Fruit fly (Drosophila melanogaster) whole organism, prepupa: ENCODE data around the gene CG31301.

ENCODE experiments used
- Blimp-1 ChIP-seq: fragments of 200-800 bp; sonication (Bioruptor generic); optimal IDR thresholded peaks from 3 replicates; lab custom pipeline; 2017; ENCODE audit warnings: missing biosample characterization, missing genetic modification characterization, mild to moderate bottlenecking, moderate library complexity, missing genetic modification reagents
- CG11294 ChIP-seq: fragments of 200-800 bp; sonication (Bioruptor generic); IDR thresholded peaks from 2 replicates; pipeline ENCODE4 v1.3.6; 2022; ENCODE audit warnings: missing biosample characterization, missing genetic modification characterization
- CG11762 ChIP-seq: fragments of 200-800 bp; sonication (Bioruptor generic); optimal IDR thresholded peaks from 3 replicates; lab custom pipeline; 2016; ENCODE audit warnings: missing biosample characterization, missing genetic modification characterization; ENCODE audit not compliant: insufficient read depth
- CG11902 ChIP-seq: fragments of 200-800 bp; sonication (Bioruptor generic); optimal IDR thresholded peaks from 3 replicates; lab custom pipeline; 2016; ENCODE audit warnings: missing biosample characterization, missing genetic modification characterization
- CG15336 ChIP-seq: fragments of 200-800 bp; sonication (Bioruptor generic); IDR thresholded peaks from 2 replicates; pipeline ENCODE4 v1.3.6; 2022; ENCODE audit warnings: missing biosample characterization, missing genetic modification characterization
- CG1621 ChIP-seq: fragments of 200-800 bp; sonication (Bioruptor generic); optimal IDR thresholded peaks from 3 replicates; lab custom pipeline; 2018; ENCODE audit warnings: missing biosample characterization, mild to moderate bottlenecking, missing genetic modification characterization
- CG31627 ChIP-seq: fragments of 200-800 bp; sonication (Bioruptor generic); optimal IDR thresholded peaks from 3 replicates; lab custom pipeline; 2016; ENCODE audit warnings: missing biosample characterization, missing genetic modification characterization
- CG4318 ChIP-seq: fragments of 200-800 bp; sonication (Bioruptor generic); optimal IDR thresholded peaks from 3 replicates; lab custom pipeline; 2017; ENCODE audit warnings: missing biosample characterization, mild to moderate bottlenecking, missing genetic modification characterization
- CG6163 ChIP-seq: fragments of 200-800 bp; sonication (Bioruptor generic); IDR thresholded peaks from 3 replicates; pipeline ENCODE4 v1.3.6; 2022; ENCODE audit warnings: missing biosample characterization, missing genetic modification characterization
- CG6276 ChIP-seq: fragments of 200-800 bp; sonication (Bioruptor generic); optimal IDR thresholded peaks from 2 replicates; lab custom pipeline; 2017; ENCODE audit warnings: missing biosample characterization, mild to moderate bottlenecking, missing genetic modification characterization
- CG6808 ChIP-seq: fragments of 200-800 bp; sonication (Bioruptor generic); optimal IDR thresholded peaks from 3 replicates; lab custom pipeline; 2017; ENCODE audit warnings: missing biosample characterization, missing genetic modification characterization, mild to moderate bottlenecking, moderate library complexity, missing genetic modification reagents
- CG6854 ChIP-seq: fragments of 200-800 bp; sonication (Bioruptor generic); optimal IDR thresholded peaks from 2 replicates; lab custom pipeline; 2017; ENCODE audit warnings: missing biosample characterization, mild to moderate bottlenecking, missing genetic modification characterization
- CG7368 ChIP-seq: fragments of 200-800 bp; sonication (Bioruptor generic); optimal IDR thresholded peaks from 3 replicates; lab custom pipeline; 2016; ENCODE audit warnings: missing biosample characterization, missing genetic modification characterization
- CG8119 ChIP-seq: fragments of 200-800 bp; sonication (Bioruptor generic); IDR thresholded peaks from 3 replicates; pipeline ENCODE4 v1.3.6; 2022; ENCODE audit warnings: missing biosample characterization, missing genetic modification characterization
- CG8319 ChIP-seq: fragments of 200-800 bp; sonication (Bioruptor generic); optimal IDR thresholded peaks from 3 replicates; lab custom pipeline; 2016; ENCODE audit warnings: missing biosample characterization, missing genetic modification characterization
- CG8632 ChIP-seq: fragments of 200-800 bp; sonication (Bioruptor generic); optimal IDR thresholded peaks from 3 replicates; lab custom pipeline; 2016; ENCODE audit warnings: missing biosample characterization, missing genetic modification characterization
- CG9139 ChIP-seq: fragments of 200-800 bp; sonication (Bioruptor generic); optimal IDR thresholded peaks from 3 replicates; lab custom pipeline; 2017; ENCODE audit warnings: missing biosample characterization, mild to moderate bottlenecking, missing genetic modification characterization
- Eip75B ChIP-seq: fragments of 200-800 bp; sonication (Bioruptor generic); optimal IDR thresholded peaks from 3 replicates; lab custom pipeline; 2016; ENCODE audit warnings: missing biosample characterization, missing genetic modification characterization
- Eip78C ChIP-seq: fragments of 200-800 bp; sonication (Bioruptor generic); peaks from one replicate; lab custom pipeline; 2016; ENCODE audit warnings: missing biosample characterization, missing genetic modification characterization
- Eip93F ChIP-seq: fragments of 200-800 bp; sonication (Bioruptor generic); optimal IDR thresholded peaks from 2 replicates; lab custom pipeline; 2016; ENCODE audit warnings: missing biosample characterization, mild to moderate bottlenecking, missing genetic modification characterization
- Ets21C ChIP-seq: fragments of 200-800 bp; sonication (Bioruptor generic); optimal IDR thresholded peaks from 3 replicates; lab custom pipeline; 2016; ENCODE audit warnings: missing biosample characterization, missing genetic modification characterization
- Gug ChIP-seq: fragments of 200-800 bp; sonication (Bioruptor generic); IDR thresholded peaks from 2 replicates; pipeline ENCODE4 v1.3.6; 2022; ENCODE audit warnings: missing biosample characterization, missing genetic modification characterization
- Hr38 ChIP-seq: sonication (Bioruptor generic); optimal IDR thresholded peaks from 2 replicates; lab custom pipeline; 2016; ENCODE audit warnings: missing biosample characterization, missing genetic modification characterization
- Hr4 ChIP-seq: fragments of 200-800 bp; sonication (Bioruptor generic); optimal IDR thresholded peaks from 3 replicates; lab custom pipeline; 2016; ENCODE audit warnings: missing biosample characterization, missing genetic modification characterization
- Lpt ChIP-seq: fragments of 200-800 bp; sonication (Bioruptor generic); optimal IDR thresholded peaks from 3 replicates; lab custom pipeline; 2016; ENCODE audit warnings: missing biosample characterization, missing genetic modification characterization
- Smox ChIP-seq: fragments of 200-800 bp; sonication (Bioruptor generic); optimal IDR thresholded peaks from 3 replicates; lab custom pipeline; 2016; ENCODE audit warnings: missing biosample characterization, missing genetic modification characterization
- Sox102F ChIP-seq: fragments of 200-800 bp; sonication (Bioruptor generic); optimal IDR thresholded peaks from 2 replicates; lab custom pipeline; 2016; ENCODE audit warnings: missing biosample characterization, mild to moderate bottlenecking, missing genetic modification characterization
- achi ChIP-seq: fragments of 200-800 bp; sonication (Bioruptor generic); optimal IDR thresholded peaks from 3 replicates; lab custom pipeline; 2016; ENCODE audit warnings: missing biosample characterization, missing genetic modification characterization
- acj6 ChIP-seq: fragments of 200-800 bp; sonication (Bioruptor generic); optimal IDR thresholded peaks from 3 replicates; lab custom pipeline; 2016; ENCODE audit warnings: missing biosample characterization, missing genetic modification characterization
- cyc ChIP-seq: fragments of 200-800 bp; sonication (Bioruptor generic); optimal IDR thresholded peaks from 3 replicates; lab custom pipeline; 2016; ENCODE audit warnings: missing biosample characterization, missing genetic modification characterization
- dsx ChIP-seq: fragments of 200-800 bp; optimal IDR thresholded peaks from 3 replicates; lab custom pipeline; 2019; ENCODE audit warnings: missing biosample characterization, mild to moderate bottlenecking, missing genetic modification characterization, moderate library complexity; ENCODE audit not compliant: poor library complexity, severe bottlenecking
- eg ChIP-seq: fragments of 200-800 bp; sonication (Bioruptor generic); IDR thresholded peaks from 3 replicates; pipeline ENCODE4 v1.3.6; 2022; ENCODE audit warnings: missing biosample characterization, missing genetic modification characterization
- fd59A ChIP-seq: fragments of 200-800 bp; sonication (Bioruptor generic); optimal IDR thresholded peaks from 2 replicates; lab custom pipeline; 2017; ENCODE audit warnings: missing biosample characterization, mild to moderate bottlenecking, missing genetic modification characterization, missing genetic modification reagents
- fd85E ChIP-seq: fragments of 200-800 bp; sonication (Bioruptor generic); optimal IDR thresholded peaks from 3 replicates; lab custom pipeline; 2016; ENCODE audit warnings: missing biosample characterization, missing genetic modification characterization
- fkh ChIP-seq: fragments of 200-800 bp; sonication (Bioruptor generic); optimal IDR thresholded peaks from 3 replicates; lab custom pipeline; 2017; ENCODE audit warnings: missing biosample characterization, mild to moderate bottlenecking, missing genetic modification characterization, moderate library complexity
- net ChIP-seq: fragments of 200-800 bp; sonication (Bioruptor generic); optimal IDR thresholded peaks from 3 replicates; lab custom pipeline; 2016; ENCODE audit warnings: missing biosample characterization, missing genetic modification characterization
- salr ChIP-seq, 2 experiments: fragments of 200-800 bp; sonication (Bioruptor generic); optimal IDR thresholded peaks; 3 replicates each; lab custom pipeline; 2016 to 2018; ENCODE audit warnings: missing biosample characterization in 2 of 2, missing genetic modification characterization in 2 of 2, mild to moderate bottlenecking in 1 of 2
- spab ChIP-seq: fragments of 200-800 bp; sonication (Bioruptor generic); optimal IDR thresholded peaks from 2 replicates; lab custom pipeline; 2017; ENCODE audit warnings: missing biosample characterization, mild to moderate bottlenecking, missing genetic modification characterization, missing genetic modification reagents
- ss ChIP-seq, 2 experiments: fragments of 200-800 bp; sonication (Bioruptor generic); optimal IDR thresholded peaks; 2 replicates in 1 of 2; 3 replicates in 1 of 2; lab custom pipeline; 2017 to 2018; ENCODE audit warnings: mild to moderate bottlenecking in 2 of 2, missing biosample characterization in 2 of 2, missing genetic modification characterization in 2 of 2, moderate library complexity in 1 of 2
- svp ChIP-seq: fragments of 200-800 bp; sonication (Bioruptor generic); peaks from one replicate; lab custom pipeline; 2016; ENCODE audit warnings: missing biosample characterization, missing genetic modification characterization
- topi ChIP-seq: fragments of 200-800 bp; sonication (Bioruptor generic); optimal IDR thresholded peaks from 3 replicates; lab custom pipeline; 2016; ENCODE audit warnings: missing biosample characterization, missing genetic modification characterization
- vri ChIP-seq: fragments of 200-800 bp; sonication (Bioruptor generic); optimal IDR thresholded peaks from 3 replicates; lab custom pipeline; 2016; ENCODE audit warnings: missing biosample characterization, mild to moderate bottlenecking, missing genetic modification characterization

CG31301 gene

DNA sequence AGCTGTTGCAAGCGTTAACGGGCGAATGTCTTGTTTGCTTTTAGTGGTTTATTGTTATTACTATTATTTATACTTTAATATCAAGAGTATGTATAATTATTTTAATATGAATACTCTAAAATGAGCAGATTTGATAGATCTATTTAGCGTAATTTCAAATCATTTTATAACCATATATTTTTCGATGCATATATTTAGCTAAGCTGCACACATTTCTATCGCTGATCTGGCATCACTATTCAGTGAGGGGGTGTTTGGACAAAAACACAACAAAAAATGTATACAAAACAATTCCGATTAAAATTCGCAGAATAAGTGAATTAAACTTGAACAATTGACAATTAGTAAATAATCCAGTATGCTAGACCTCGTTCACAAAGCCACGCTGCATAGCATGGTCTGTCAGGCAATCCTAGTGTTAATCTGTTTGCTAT is 5.0 kb downstream of the CG31301 start, which contains the start of the genes Trs33 and Tmtc4 (continued):
- TF ChIP-seq Blimp-1 (GFP tag; lab: Kevin White, UChicago), result no peak
- TF ChIP-seq CG6276, result no peak
- TF ChIP-seq eg (GFP tag; lab: Robert Waterston, UW), result no peak
- TF ChIP-seq salr (GFP tag; optimal IDR thresholded peaks at IDR 0.05; lab: Kevin White, UChicago), result no peak
- no peak for TF ChIP-seq CG8319 (GFP tag; lab: Kevin White, UChicago)
- no peak for TF ChIP-seq Ets21C (GFP tag; lab: Kevin White, UChicago)
- TF ChIP-seq CG8632 (GFP tag; lab: Kevin White, UChicago), result no peak

- TF ChIP-seq CG7368 (no peak), Ets21C (GFP tag; lab: Kevin White, UChicago) (no peak), fkh (peak; percentile 93)
Measured at dm6 chr3R:15354019-15354418, 8.0 kb downstream of the CG31301 start.

DNA sequence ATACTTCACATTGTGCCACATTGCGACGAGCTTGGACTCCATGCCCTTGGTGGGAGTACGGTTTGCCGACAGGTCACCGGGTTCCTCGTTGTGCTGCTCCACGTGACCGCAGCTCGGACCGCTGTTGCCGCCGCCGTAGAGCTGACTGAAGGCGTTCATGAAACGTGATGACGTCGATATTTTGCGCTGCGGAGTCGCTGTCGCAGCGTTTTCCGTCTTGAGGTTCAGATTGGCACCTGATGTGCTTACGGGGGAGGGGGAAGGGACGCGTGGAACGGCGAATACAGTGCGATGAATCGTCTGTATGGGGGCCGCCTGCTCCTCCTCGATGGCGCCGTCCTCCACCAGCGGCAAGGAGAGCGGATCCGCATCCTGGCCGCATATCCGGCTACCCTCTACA is 10.1 kb downstream of the CG31301 start:
- TF ChIP-seq CG15336 (GFP tag; lab: Robert Waterston, UW) (no peak), ss (GFP tag; optimal IDR thresholded peaks at IDR 0.05; lab: Kevin White, UChicago) (no peak), Lpt (GFP tag; lab: Kevin White, UChicago) (no peak), Smox (no peak), CG11902 (GFP tag; lab: Kevin White, UChicago) (no peak), Eip75B (GFP tag; lab: Kevin White, UChicago) (no peak), Eip78C (GFP tag; lab: Kevin White, UChicago) (no peak), CG11762 (GFP tag; lab: Kevin White, UChicago) (no peak), net (GFP tag; lab: Kevin White, UChicago) (no peak), CG31627 (GFP tag; lab: Kevin White, UChicago) (no peak), fd59A (GFP tag; lab: Kevin White, UChicago) (no peak), Hr4 (GFP tag; lab: Kevin White, UChicago) (no peak), CG9139 (GFP tag; lab: Kevin White, UChicago) (no peak), svp (no peak), CG4318 (GFP tag; lab: Kevin White, UChicago) (no peak), cyc (GFP tag; lab: Kevin White, UChicago) (no peak), CG1621 (tag; lab: Kevin White, UChicago) (no peak), Sox102F (GFP tag; lab: Kevin White, UChicago) (no peak), vri (GFP tag; lab: Kevin White, UChicago) (no peak), acj6 (GFP tag; lab: Kevin White, UChicago) (no peak)

DNA sequence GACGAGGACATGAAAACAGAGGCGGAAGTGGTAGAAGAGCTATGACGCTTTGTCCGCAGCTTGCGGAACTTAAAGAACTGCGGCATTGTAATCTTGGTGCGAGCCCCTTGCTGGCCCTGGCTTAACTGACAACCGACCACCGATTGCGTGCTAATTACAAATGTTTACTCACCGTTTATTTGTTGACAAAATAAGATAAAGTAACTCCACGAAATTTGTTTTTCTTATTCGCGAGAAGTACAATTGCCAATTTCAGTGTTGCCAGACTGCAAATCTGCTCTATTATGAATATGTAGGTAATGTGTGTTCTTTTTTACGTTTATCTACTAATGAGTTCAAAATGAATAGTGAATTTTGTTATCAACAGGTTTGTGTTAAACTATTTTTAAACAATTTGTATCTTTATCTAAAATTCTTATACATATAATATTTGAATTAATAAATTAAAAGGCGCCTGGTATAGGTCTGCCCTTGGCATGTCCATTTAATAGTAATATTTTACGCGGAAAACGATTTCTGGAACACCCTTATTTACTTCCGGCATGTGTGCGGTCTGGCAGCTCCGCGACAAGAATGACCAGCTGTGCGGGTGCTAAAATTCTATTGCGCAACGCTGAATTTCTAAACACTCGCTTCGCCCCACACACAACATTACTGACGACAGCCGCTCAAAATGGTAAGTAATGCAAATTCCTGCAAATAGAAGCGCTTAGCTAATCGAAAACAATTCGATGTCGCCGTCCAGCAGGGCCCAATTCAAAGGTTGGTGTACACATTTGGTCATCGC is 10.8 kb downstream of the CG31301 start, which contains the start of the genes Atg4b and Hibch:
TSS of gene Atg4b (minus strand) at position 280 of the 787 bp plus-strand sequence.
TSS of gene Hibch (plus strand) at position 585 of the 787 bp plus-strand sequence.
- TF ChIP-seq spab, result no peak
- peak; percentile 67; the same call in 1 of the 2 replicates for TF ChIP-seq CG11294 (GFP tag; lab: Robert Waterston, UW)
- TF ChIP-seq Hr38 (GFP tag; lab: Kevin White, UChicago), result no peak
- TF ChIP-seq topi (GFP tag; lab: Kevin White, UChicago), result peak; percentile 62
- peak; percentile 60 for TF ChIP-seq fd59A (GFP tag; lab: Kevin White, UChicago)
- TF ChIP-seq achi (GFP tag; lab: Kevin White, UChicago), result no peak
- TF ChIP-seq CG9139 (GFP tag; lab: Kevin White, UChicago), result no peak
- no peak for TF ChIP-seq acj6 (GFP tag; lab: Kevin White, UChicago)
- peak; percentile 66 for TF ChIP-seq CG15336 (GFP tag; lab: Robert Waterston, UW)
- peak; percentile 93 for TF ChIP-seq vri (GFP tag; lab: Kevin White, UChicago)
- no peak for TF ChIP-seq Eip93F
- TF ChIP-seq Hr4 (GFP tag; lab: Kevin White, UChicago), result no peak
- TF ChIP-seq dsx (GFP tag; lab: Kevin White, UChicago), result peak; percentile 9
- TF ChIP-seq Gug (GFP tag; lab: Robert Waterston, UW), result peak; percentile 83
- peak; percentile 61 for TF ChIP-seq CG31627 (GFP tag; lab: Kevin White, UChicago)
- peak; percentile 68; the same call in 2 of the 3 replicates for TF ChIP-seq CG6163 (GFP tag; lab: Robert Waterston, UW)
- peak; percentile 97 for TF ChIP-seq fkh
- TF ChIP-seq fd85E (GFP tag; lab: Kevin White, UChicago), result no peak
- no peak for TF ChIP-seq CG6808 (GFP tag; lab: Kevin White, UChicago)
- no peak for TF ChIP-seq Ets21C (GFP tag; lab: Kevin White, UChicago)
- TF ChIP-seq Smox, result no peak
- TF ChIP-seq eg (GFP tag; lab: Robert Waterston, UW), result peak; percentile 79
- TF ChIP-seq CG8319 (GFP tag; lab: Kevin White, UChicago), result peak; percentile 70
- peak; percentile 80 for TF ChIP-seq CG6854
- TF ChIP-seq Eip75B (GFP tag; lab: Kevin White, UChicago), result no peak
- no peak for TF ChIP-seq Lpt (GFP tag; lab: Kevin White, UChicago)
- TF ChIP-seq CG8119, result peak; percentile 63; the same call in 2 of the 3 replicates
